Fruit fly (Drosophila melanogaster): ENCODE results near the gene Naxd.

DNA sequence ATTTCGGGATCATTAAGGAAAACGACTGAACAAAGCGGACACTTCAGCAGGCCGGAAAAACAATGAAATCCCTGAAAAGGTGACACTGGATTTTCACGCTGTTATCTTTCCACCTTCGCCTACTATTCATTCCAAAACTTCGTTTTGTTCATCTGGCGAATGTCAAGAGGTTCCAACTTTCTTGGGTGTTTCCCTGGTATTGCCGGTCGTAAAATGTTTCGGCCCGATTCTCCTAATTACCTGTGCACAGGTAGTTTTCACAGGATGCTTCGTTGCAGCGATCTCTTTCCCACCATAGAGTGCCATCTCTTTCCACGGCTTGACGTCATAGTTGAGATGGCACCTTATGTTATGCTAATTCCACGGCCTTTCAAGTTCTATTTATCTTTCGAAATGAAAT, 14.4 kb downstream of the Naxd start:
- no peak for TF ChIP-seq Mnt (GFP tag; optimal IDR thresholded peaks at IDR 0.05)
- TF ChIP-seq CG14711 (tag; optimal IDR thresholded peaks at IDR 0.05): no peak

Data from whole organism, adult.